Fruit fly (Drosophila melanogaster) whole organism, embryonic: ENCODE results near the gene dyl.

Experiments used
- ATbp ChIP-seq: fragments of 200-800 bp; sonication (Bioruptor generic); optimal IDR thresholded peaks from 2 replicates; lab custom pipeline; 2017; ENCODE audit warnings: missing biosample characterization, mild to moderate bottlenecking, missing genetic modification characterization, missing genetic modification reagents
- Atf6 ChIP-seq: fragments of 200-800 bp; sonication (Bioruptor generic); IDR thresholded peaks from 2 replicates; pipeline ENCODE4 v1.3.6; 2022; ENCODE audit warnings: missing biosample characterization, missing genetic modification characterization
- B-H1 ChIP-seq: fragments of 200-800 bp; sonication (Bioruptor generic); IDR thresholded peaks from 3 replicates; pipeline ENCODE4 v1.3.6; 2022; ENCODE audit warnings: missing biosample characterization, missing genetic modification characterization
- CG10274 ChIP-seq: fragments of 200-800 bp; sonication (Bioruptor generic); optimal IDR thresholded peaks from 3 replicates; lab custom pipeline; 2017; ENCODE audit warnings: missing biosample characterization, mild to moderate bottlenecking, missing genetic modification characterization
- CG10431 ChIP-seq: fragments of 200-800 bp; sonication (Bioruptor generic); optimal IDR thresholded peaks from 3 replicates; lab custom pipeline; 2018; ENCODE audit warnings: missing biosample characterization, mild to moderate bottlenecking, missing genetic modification characterization
- CG11504 ChIP-seq: fragments of 200-800 bp; sonication (Bioruptor generic); optimal IDR thresholded peaks from 3 replicates; lab custom pipeline; 2019; ENCODE audit warnings: missing biosample characterization, mild to moderate bottlenecking, missing genetic modification characterization, moderate library complexity
- CG13624 ChIP-seq: fragments of 200-800 bp; sonication (Bioruptor generic); optimal IDR thresholded peaks from 2 replicates; lab custom pipeline; 2016; ENCODE audit warnings: missing biosample characterization, missing genetic modification characterization
- CG14441 ChIP-seq: fragments of 200-800 bp; sonication (Bioruptor generic); IDR thresholded peaks from 2 replicates; pipeline ENCODE4 v1.3.6; 2022; ENCODE audit warnings: missing biosample characterization, missing genetic modification characterization
- CG14965 ChIP-seq: fragments of 200-800 bp; sonication (Bioruptor generic); optimal IDR thresholded peaks from 2 replicates; lab custom pipeline; 2016; ENCODE audit warnings: missing biosample characterization, missing genetic modification characterization, borderline replicate concordance
- CG15011 ChIP-seq: fragments of 200-800 bp; sonication (Bioruptor generic); optimal IDR thresholded peaks from 3 replicates; lab custom pipeline; 2018; ENCODE audit warnings: missing biosample characterization, mild to moderate bottlenecking, missing genetic modification characterization
- CG17328 ChIP-seq: fragments of 200-800 bp; sonication (Bioruptor generic); IDR thresholded peaks from 2 replicates; pipeline ENCODE4 v1.3.6; 2022; ENCODE audit warnings: missing biosample characterization, missing genetic modification characterization
- CG17568 ChIP-seq: fragments of 200-800 bp; sonication (Bioruptor generic); optimal IDR thresholded peaks from 2 replicates; lab custom pipeline; 2018; ENCODE audit warnings: missing biosample characterization, mild to moderate bottlenecking, missing genetic modification characterization, moderate library complexity
- CG30403 ChIP-seq: fragments of 200-800 bp; sonication (Bioruptor generic); optimal IDR thresholded peaks from 3 replicates; lab custom pipeline; 2016; ENCODE audit warnings: missing biosample characterization, missing genetic modification characterization
- CG34422 ChIP-seq: fragments of 200-800 bp; sonication (Bioruptor generic); IDR thresholded peaks from 3 replicates; pipeline ENCODE4 v1.3.6; 2022; ENCODE audit warnings: missing biosample characterization, missing genetic modification characterization
- CG43689 ChIP-seq: fragments of 200-800 bp; sonication (Bioruptor generic); IDR thresholded peaks from 2 replicates; pipeline ENCODE4 v1.3.6; 2022; ENCODE audit warnings: missing biosample characterization, missing genetic modification characterization
- CG5245 ChIP-seq: fragments of 200-800 bp; sonication (Bioruptor generic); optimal IDR thresholded peaks from 3 replicates; lab custom pipeline; 2016; ENCODE audit warnings: missing biosample characterization, missing genetic modification characterization
- CG6175 ChIP-seq: fragments of 200-800 bp; sonication (Bioruptor generic); IDR thresholded peaks from 3 replicates; pipeline ENCODE4 v1.3.6; 2022; ENCODE audit warnings: missing biosample characterization, missing genetic modification characterization
- CG8765 ChIP-seq: fragments of 200-800 bp; sonication (Bioruptor generic); IDR thresholded peaks from 2 replicates; pipeline ENCODE4 v1.3.6; 2022; ENCODE audit warnings: missing biosample characterization, missing genetic modification characterization
- E2f2 ChIP-seq: fragments of 200-800 bp; sonication (Bioruptor generic); IDR thresholded peaks from 2 replicates; pipeline ENCODE4 v1.3.6; 2022; ENCODE audit warnings: missing biosample characterization, missing genetic modification characterization
- HmgD ChIP-seq: fragments of 200-800 bp; sonication (Bioruptor generic); optimal IDR thresholded peaks from 3 replicates; lab custom pipeline; 2016; ENCODE audit warnings: missing biosample characterization, missing genetic modification characterization
- Hmr ChIP-seq: fragments of 200-800 bp; sonication (Bioruptor generic); optimal IDR thresholded peaks from 3 replicates; lab custom pipeline; 2017; ENCODE audit warnings: mild to moderate bottlenecking, missing biosample characterization, missing genetic modification reagents, missing genetic modification characterization
- Neu2 ChIP-seq: fragments of 200-800 bp; sonication (Bioruptor generic); optimal IDR thresholded peaks from 3 replicates; lab custom pipeline; 2016; ENCODE audit warnings: missing biosample characterization, missing genetic modification characterization, borderline replicate concordance
- Optix ChIP-seq: fragments of 200-800 bp; sonication (Bioruptor generic); IDR thresholded peaks from 3 replicates; pipeline ENCODE4 v1.3.6; 2022; ENCODE audit warnings: missing biosample characterization, missing genetic modification characterization
- Ptx1 ChIP-seq: fragments of 200-800 bp; sonication (Bioruptor generic); IDR thresholded peaks from 2 replicates; pipeline ENCODE4 v1.3.6; 2022; ENCODE audit warnings: missing biosample characterization, missing genetic modification characterization
- Scr ChIP-seq: fragments of 200-800 bp; sonication (Bioruptor generic); IDR thresholded peaks from 2 replicates; pipeline ENCODE4 v1.3.6; 2022; ENCODE audit warnings: missing biosample characterization, missing genetic modification characterization; ENCODE audit not compliant: partially characterized antibody
- amos ChIP-seq: fragments of 200-800 bp; sonication (Bioruptor generic); IDR thresholded peaks from 2 replicates; pipeline ENCODE4 v1.3.6; 2022; ENCODE audit warnings: missing biosample characterization, missing genetic modification characterization; ENCODE audit not compliant: partially characterized antibody
- cad ChIP-seq: fragments of >200 bp; optimal IDR thresholded peaks from 2 replicates; lab custom pipeline; 2017; ENCODE audit warnings: missing biosample characterization, missing genetic modification characterization
- cas ChIP-seq: fragments of 200-800 bp; sonication (Bioruptor generic); IDR thresholded peaks from 2 replicates; pipeline ENCODE4 v1.3.6; 2022; ENCODE audit warnings: missing biosample characterization, missing genetic modification characterization
- crp ChIP-seq, 2 experiments: fragments of 200-800 bp; sonication (Bioruptor generic); optimal IDR thresholded peaks; 2 replicates in 1 of 2; 3 replicates in 1 of 2; lab custom pipeline; 2017; ENCODE audit warnings: missing biosample characterization in 2 of 2, missing genetic modification characterization in 2 of 2, mild to moderate bottlenecking in 1 of 2, moderate library complexity in 1 of 2
- dan ChIP-seq: fragments of 200-800 bp; sonication (Bioruptor generic); IDR thresholded peaks from 2 replicates; pipeline ENCODE4 v1.3.6; 2022; ENCODE audit warnings: missing biosample characterization, missing genetic modification characterization
- ems ChIP-seq: fragments of 200-800 bp; sonication (Bioruptor generic); optimal IDR thresholded peaks from 3 replicates; lab custom pipeline; 2016; ENCODE audit warnings: missing biosample characterization, missing genetic modification characterization
- eve ChIP-seq, 2 experiments: fragments of >200 bp; optimal IDR thresholded peaks; 2 replicates each; lab custom pipeline; 2017; ENCODE audit warnings: missing biosample characterization in 2 of 2, missing genetic modification characterization in 2 of 2
- exex ChIP-seq: fragments of 200-800 bp; sonication (Bioruptor generic); optimal IDR thresholded peaks from 4 replicates; lab custom pipeline; 2018; ENCODE audit warnings: missing biosample characterization, mild to moderate bottlenecking, missing genetic modification characterization, moderate library complexity
- eyg ChIP-seq: fragments of 200-800 bp; sonication (Bioruptor generic); optimal IDR thresholded peaks from 3 replicates; lab custom pipeline; 2016; ENCODE audit warnings: missing biosample characterization, missing genetic modification characterization
- gro ChIP-seq: fragments of 200-800 bp; sonication (Bioruptor generic); optimal IDR thresholded peaks from 2 replicates; lab custom pipeline; 2016; ENCODE audit warnings: missing biosample characterization, missing genetic modification characterization
- ind ChIP-seq: fragments of 200-800 bp; sonication (Bioruptor generic); optimal IDR thresholded peaks from 3 replicates; lab custom pipeline; 2016; ENCODE audit warnings: missing biosample characterization, missing genetic modification characterization
- lbe ChIP-seq: fragments of 200-800 bp; sonication (Bioruptor generic); optimal IDR thresholded peaks from 2 replicates; lab custom pipeline; 2016; ENCODE audit warnings: missing biosample characterization, mild to moderate bottlenecking, missing genetic modification characterization
- nau ChIP-seq: fragments of 200-800 bp; sonication (Bioruptor generic); optimal IDR thresholded peaks from 3 replicates; lab custom pipeline; 2017; ENCODE audit warnings: missing biosample characterization, mild to moderate bottlenecking, missing genetic modification characterization, missing genetic modification reagents
- nom ChIP-seq: fragments of 200-800 bp; sonication (Bioruptor generic); optimal IDR thresholded peaks from 2 replicates; lab custom pipeline; 2017; ENCODE audit warnings: missing biosample characterization, missing genetic modification characterization, mild to moderate bottlenecking, moderate library complexity, missing genetic modification reagents
- oc ChIP-seq: fragments of 200-800 bp; sonication (Bioruptor generic); optimal IDR thresholded peaks from 2 replicates; lab custom pipeline; 2018; ENCODE audit warnings: missing biosample characterization, mild to moderate bottlenecking, missing genetic modification characterization, moderate library complexity
- org-1 ChIP-seq: fragments of 200-800 bp; sonication (Bioruptor generic); optimal IDR thresholded peaks from 2 replicates; lab custom pipeline; 2017; ENCODE audit warnings: missing biosample characterization, missing genetic modification characterization
- row ChIP-seq: fragments of 200-800 bp; sonication (Bioruptor generic); IDR thresholded peaks from 3 replicates; pipeline ENCODE4 v1.3.6; 2022; ENCODE audit warnings: missing biosample characterization, missing genetic modification characterization
- salm ChIP-seq: fragments of 200-800 bp; sonication (Bioruptor generic); optimal IDR thresholded peaks from 2 replicates; lab custom pipeline; 2018; ENCODE audit warnings: missing biosample characterization, mild to moderate bottlenecking, missing genetic modification characterization
- seq ChIP-seq: fragments of 200-800 bp; sonication (Bioruptor generic); IDR thresholded peaks from 2 replicates; pipeline ENCODE4 v1.3.6; 2022; ENCODE audit warnings: missing biosample characterization, missing genetic modification characterization
- slp2 ChIP-seq: fragments of 200-800 bp; sonication (Bioruptor generic); optimal IDR thresholded peaks from 2 replicates; lab custom pipeline; 2016; ENCODE audit warnings: missing biosample characterization, missing genetic modification characterization
- so ChIP-seq: fragments of 200-800 bp; sonication (Bioruptor generic); IDR thresholded peaks from 3 replicates; pipeline ENCODE4 v1.3.6; 2022; ENCODE audit warnings: missing biosample characterization, missing genetic modification characterization
- tna ChIP-seq: fragments of 200-800 bp; sonication (Bioruptor generic); IDR thresholded peaks from 2 replicates; pipeline ENCODE4 v1.3.6; 2022; ENCODE audit warnings: missing biosample characterization, missing genetic modification characterization; ENCODE audit not compliant: partially characterized antibody
- vnd ChIP-seq: fragments of 200-800 bp; sonication (Bioruptor generic); IDR thresholded peaks from 3 replicates; pipeline ENCODE4 v1.3.6; 2022; ENCODE audit warnings: missing biosample characterization, missing genetic modification characterization; ENCODE audit not compliant: partially characterized antibody
- zfh1 ChIP-seq: fragments of 200-800 bp; sonication (Bioruptor generic); IDR thresholded peaks from 3 replicates; pipeline ENCODE4 v1.3.6; 2022; ENCODE audit warnings: missing biosample characterization, missing genetic modification characterization
- zfh2 ChIP-seq: fragments of 200-800 bp; sonication (Bioruptor generic); optimal IDR thresholded peaks from 2 replicates; lab custom pipeline; 2016; ENCODE audit warnings: missing biosample characterization, missing genetic modification characterization

dyl gene

DNA sequence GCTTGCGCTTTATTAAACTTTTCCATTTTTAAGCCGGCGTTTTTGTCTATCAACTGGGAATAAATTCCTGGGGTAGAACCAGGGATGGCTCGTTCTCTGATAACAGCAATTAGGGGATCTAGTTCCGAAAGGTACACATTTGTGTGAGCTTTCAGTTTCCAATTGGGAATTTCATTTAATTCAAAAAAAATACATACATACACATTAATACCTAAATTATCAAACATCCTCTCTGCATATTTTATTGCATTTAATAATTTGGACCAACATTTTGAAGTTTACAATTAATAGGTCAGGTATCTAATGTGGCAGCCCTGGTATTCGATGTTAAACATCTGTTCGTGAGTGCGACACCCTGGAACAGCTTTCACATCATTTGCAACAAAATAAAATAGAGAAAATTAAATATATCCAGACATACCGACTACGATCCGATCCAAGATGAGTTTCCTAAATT, 48.4 kb downstream of the dyl start, which contains the start of the genes CG15011 and CG1309 (continued):
- peak; percentile 86 for TF ChIP-seq zfh2 (GFP tag; lab: Kevin White, UChicago)
- TF ChIP-seq org-1 (GFP tag; lab: Kevin White, UChicago) = peak; percentile 23
- no peak for TF ChIP-seq tna (GFP tag; lab: Robert Waterston, UW)
- TF ChIP-seq amos (GFP tag; lab: Robert Waterston, UW) = peak; percentile 11; the same call in 1 of the 2 replicates
- peak; percentile 81 for TF ChIP-seq Hmr (GFP tag; lab: Kevin White, UChicago)
- peak; percentile 16 for TF ChIP-seq CG10431 (GFP tag; lab: Kevin White, UChicago)
- TF ChIP-seq ATbp (GFP tag; lab: Kevin White, UChicago) = peak; percentile 41
- TF ChIP-seq CG5245 (GFP tag; lab: Kevin White, UChicago) = peak; percentile 75
- peak; percentile 32; the same call in 1 of the 2 replicates for TF ChIP-seq dan (GFP tag; lab: Robert Waterston, UW)
- peak; percentile 66 for TF ChIP-seq eyg (GFP tag; lab: Kevin White, UChicago)
- TF ChIP-seq Optix = peak; percentile 69; the same call in 1 of the 3 replicates
- TF ChIP-seq cas = 0 out of 2 replicates have a peak, but pooled peaks have one; percentile 31
- TF ChIP-seq CG14441 (GFP tag; lab: Robert Waterston, UW) = peak; percentile 83
- peak; percentile 72 for TF ChIP-seq HmgD (GFP tag; lab: Kevin White, UChicago)
- no peak for TF ChIP-seq eve (GFP tag; optimal IDR thresholded peaks at IDR 0.05; lab: Kevin White, UChicago)
- peak; percentile 88 for TF ChIP-seq CG13624 (GFP tag; lab: Kevin White, UChicago)
- TF ChIP-seq crp (GFP tag; optimal IDR thresholded peaks at IDR 0.05; lab: Kevin White, UChicago) = peak; percentile 72 to 87
- no peak for TF ChIP-seq nau
- peak; percentile 81 for TF ChIP-seq ems (GFP tag; lab: Kevin White, UChicago)
- no peak for TF ChIP-seq CG6175 (GFP tag; lab: Robert Waterston, UW)
- peak; percentile 88 for TF ChIP-seq gro (GFP tag; lab: Kevin White, UChicago)
- TF ChIP-seq exex = peak; percentile 84
- peak; percentile 70; the same call in 1 of the 2 replicates for TF ChIP-seq Atf6 (GFP tag; lab: Robert Waterston, UW)
- TF ChIP-seq B-H1 (GFP tag; lab: Robert Waterston, UW) = peak; percentile 23; the same call in 1 of the 3 replicates
- peak; percentile 56 for TF ChIP-seq salm (tag; lab: Kevin White, UChicago)
- peak; percentile 77 for TF ChIP-seq CG17328
- peak; percentile 66 for TF ChIP-seq oc (tag; lab: Kevin White, UChicago)
- no peak for TF ChIP-seq CG14965 (GFP tag; lab: Kevin White, UChicago)
- peak; percentile 89 for TF ChIP-seq Ptx1 (GFP tag; lab: Robert Waterston, UW)
- TF ChIP-seq CG34422 (GFP tag; lab: Robert Waterston, UW) = peak; percentile 82
- no peak for TF ChIP-seq cad (GFP tag; lab: Kevin White, UChicago)
- TF ChIP-seq lbe (GFP tag; lab: Kevin White, UChicago) = peak; percentile 70
- peak; percentile 55 for TF ChIP-seq Scr
- TF ChIP-seq CG17568 (GFP tag; lab: Kevin White, UChicago) = no peak
- peak; percentile 48 for TF ChIP-seq Neu2 (GFP tag; lab: Kevin White, UChicago)
- peak; percentile 84 for TF ChIP-seq CG11504 (tag; lab: Kevin White, UChicago)
- peak; percentile 60 for TF ChIP-seq nom (GFP tag; lab: Kevin White, UChicago)
- TF ChIP-seq E2f2 = peak; percentile 43; the same call in 1 of the 2 replicates
- TF ChIP-seq row = peak; percentile 98
- TF ChIP-seq CG15011 (GFP tag; lab: Kevin White, UChicago) = no peak
- TF ChIP-seq CG43689 (GFP tag; lab: Robert Waterston, UW) = 0 out of 2 replicates have a peak, but pooled peaks have one; percentile 29
- peak; percentile 79; the same call in 2 of the 3 replicates for TF ChIP-seq zfh1 (GFP tag; lab: Robert Waterston, UW)
- peak; percentile 90 for TF ChIP-seq ind (GFP tag; lab: Kevin White, UChicago)
- TF ChIP-seq vnd = no peak
- TF ChIP-seq seq (GFP tag; lab: Robert Waterston, UW) = peak; percentile 67
- peak; percentile 78 for TF ChIP-seq slp2 (GFP tag; lab: Kevin White, UChicago)
- TF ChIP-seq CG8765 (GFP tag; lab: Robert Waterston, UW) = peak; percentile 43; the same call in 1 of the 2 replicates
- TF ChIP-seq CG30403 = peak; percentile 92
- peak; percentile 73; the same call in 1 of the 3 replicates for TF ChIP-seq so (GFP tag; lab: Robert Waterston, UW)
- peak; percentile 48 for TF ChIP-seq CG10274 (GFP tag; lab: Kevin White, UChicago)
